Worm (Caenorhabditis elegans) whole organism, L2 larva: ENCODE data around the gene vnut-1.
A peak's percentile ranks its signal among the peaks of the same experiment; 100 is the strongest.

Experiments
- F13H6.1 ChIP-seq: sonication (generic microtip); optimal IDR thresholded peaks from 2 replicates; lab custom pipeline; 2016; ENCODE audit warnings: missing genetic modification characterization, missing compliant biosample characterization
- Y55F3AM.14 ChIP-seq: fragments of 200-800 bp; sonication (Bioruptor generic); optimal IDR thresholded peaks from 2 replicates; lab custom pipeline; 2018; ENCODE audit warnings: mild to moderate bottlenecking, missing genetic modification characterization, missing compliant biosample characterization
- ZK546.5 ChIP-seq: sonication (generic microtip); optimal IDR thresholded peaks from 2 replicates; lab custom pipeline; 2017; ENCODE audit warnings: missing biosample characterization, missing genetic modification characterization
- alr-1 ChIP-seq: fragments of 150-350 bp; optimal IDR thresholded peaks from 2 replicates; lab custom pipeline; 2014; ENCODE audit warnings: missing biosample characterization, missing genetic modification characterization
- aly-2 ChIP-seq: fragments of 150-350 bp; optimal IDR thresholded peaks from 2 replicates; lab custom pipeline; 2014; ENCODE audit warnings: missing biosample characterization, missing genetic modification characterization
- blmp-1 ChIP-seq: sonication (generic microtip); optimal IDR thresholded peaks from 2 replicates; lab custom pipeline; 2017; ENCODE audit warnings: missing genetic modification characterization, mild to moderate bottlenecking, missing compliant biosample characterization, antibody characterized with exemption, moderate library complexity; ENCODE audit not compliant: insufficient read depth
- ceh-82 ChIP-seq: fragments of 150-350 bp; optimal IDR thresholded peaks from 2 replicates; lab custom pipeline; 2014; ENCODE audit warnings: missing biosample characterization, missing genetic modification characterization
- crh-2 ChIP-seq: sonication (generic microtip); optimal IDR thresholded peaks from 2 replicates; lab custom pipeline; 2017; ENCODE audit warnings: missing biosample characterization, missing genetic modification characterization
- dmd-4 ChIP-seq: sonication (generic microtip); optimal IDR thresholded peaks from 2 replicates; lab custom pipeline; 2017; ENCODE audit warnings: missing biosample characterization, missing genetic modification characterization
- elt-3 ChIP-seq: sonication (generic microtip); optimal IDR thresholded peaks from 2 replicates; lab custom pipeline; 2017; ENCODE audit warnings: missing biosample characterization, missing genetic modification characterization
- fos-1 ChIP-seq: fragments of 150-350 bp; optimal IDR thresholded peaks from 2 replicates; lab custom pipeline; 2014; ENCODE audit warnings: missing biosample characterization, missing genetic modification characterization
- lin-11 ChIP-seq: fragments of 150-350 bp; sonication (generic microtip); optimal IDR thresholded peaks from 2 replicates; lab custom pipeline; 2014; ENCODE audit warnings: missing biosample characterization, missing genetic modification characterization, inconsistent platforms, mixed read lengths
- lsy-2 ChIP-seq, 2 experiments: fragments of 150-350 bp in 1 of 2; sonication (generic microtip) in 1 of 2; optimal IDR thresholded peaks; 2 replicates each; lab custom pipeline; 2014 to 2017; ENCODE audit warnings: missing biosample characterization in 2 of 2, missing genetic modification characterization in 2 of 2
- mab-5 ChIP-seq: fragments of 150-350 bp; optimal IDR thresholded peaks from 2 replicates; lab custom pipeline; 2014; ENCODE audit warnings: missing biosample characterization, missing genetic modification characterization
- nhr-10 ChIP-seq: sonication (generic microtip); optimal IDR thresholded peaks from 2 replicates; lab custom pipeline; 2017; ENCODE audit warnings: missing biosample characterization, missing genetic modification characterization
- nhr-11 ChIP-seq: fragments of 150-350 bp; optimal IDR thresholded peaks from 2 replicates; lab custom pipeline; 2014; ENCODE audit warnings: missing biosample characterization, missing genetic modification characterization
- nhr-12 ChIP-seq: fragments of 150-350 bp; optimal IDR thresholded peaks from 2 replicates; lab custom pipeline; 2014; ENCODE audit warnings: missing biosample characterization, missing genetic modification characterization
- nhr-129 ChIP-seq: fragments of 150-350 bp; optimal IDR thresholded peaks from 2 replicates; lab custom pipeline; 2014; ENCODE audit warnings: missing biosample characterization, missing genetic modification characterization
- nhr-21 ChIP-seq: fragments of 150-350 bp; optimal IDR thresholded peaks from 2 replicates; lab custom pipeline; 2014; ENCODE audit warnings: missing biosample characterization, missing genetic modification characterization
- nhr-23 ChIP-seq: fragments of 150-350 bp; optimal IDR thresholded peaks from 2 replicates; lab custom pipeline; 2014; ENCODE audit warnings: missing biosample characterization, missing genetic modification reagents, missing genetic modification characterization
- nhr-237 ChIP-seq: fragments of 150-350 bp; optimal IDR thresholded peaks from 2 replicates; lab custom pipeline; 2014; ENCODE audit warnings: missing biosample characterization, missing genetic modification characterization
- nhr-25 ChIP-seq: fragments of 150-350 bp; sonication (generic microtip); optimal IDR thresholded peaks from 3 replicates; lab custom pipeline; 2014; ENCODE audit warnings: missing biosample characterization, missing genetic modification characterization
- nhr-6 ChIP-seq: fragments of 150-350 bp; optimal IDR thresholded peaks from 2 replicates; lab custom pipeline; 2014; ENCODE audit warnings: missing biosample characterization, missing genetic modification characterization
- nhr-77 ChIP-seq: fragments of 150-350 bp; optimal IDR thresholded peaks from 2 replicates; lab custom pipeline; 2014; ENCODE audit warnings: missing biosample characterization, missing genetic modification characterization
- peb-1 ChIP-seq: fragments of 150-350 bp; optimal IDR thresholded peaks from 2 replicates; lab custom pipeline; 2014; ENCODE audit warnings: missing biosample characterization, missing genetic modification characterization
- sem-4 ChIP-seq: fragments of 150-350 bp; optimal IDR thresholded peaks from 2 replicates; lab custom pipeline; 2014; ENCODE audit warnings: missing biosample characterization, missing genetic modification reagents, missing genetic modification characterization
- skn-1 ChIP-seq: sonication (generic microtip); optimal IDR thresholded peaks from 2 replicates; lab custom pipeline; 2017; ENCODE audit warnings: missing biosample characterization, missing genetic modification characterization
- sma-3 ChIP-seq: sonication (generic microtip); optimal IDR thresholded peaks from 2 replicates; lab custom pipeline; 2016; ENCODE audit warnings: missing genetic modification reagents, missing genetic modification characterization, missing compliant biosample characterization
- sma-9 ChIP-seq, 2 experiments: fragments of 150-350 bp in 1 of 2; sonication (generic microtip) in 1 of 2; optimal IDR thresholded peaks; 2 replicates each; lab custom pipeline; 2014 to 2016; ENCODE audit warnings: missing genetic modification characterization in 2 of 2, mild to moderate bottlenecking in 1 of 2, missing biosample characterization in 1 of 2, missing compliant biosample characterization in 1 of 2, missing genetic modification reagents in 1 of 2, moderate library complexity in 1 of 2
- snpc-4 ChIP-seq: fragments of 150-350 bp; optimal IDR thresholded peaks from 2 replicates; lab custom pipeline; 2014; ENCODE audit warnings: missing biosample characterization, missing genetic modification characterization
- unc-39 ChIP-seq: fragments of 150-350 bp; optimal IDR thresholded peaks from 2 replicates; lab custom pipeline; 2014; ENCODE audit warnings: missing biosample characterization, missing genetic modification characterization
- zag-1 ChIP-seq: fragments of 150-350 bp; optimal IDR thresholded peaks from 2 replicates; lab custom pipeline; 2014; ENCODE audit warnings: missing biosample characterization, missing genetic modification characterization
- ztf-1 ChIP-seq: fragments of 200-800 bp; sonication (Bioruptor generic); conservative IDR thresholded peaks from 2 replicates; pipeline ENCODE4 v1.3.6; 2022; ENCODE audit warnings: missing genetic modification characterization, missing compliant biosample characterization
- ztf-11 ChIP-seq: sonication (generic microtip); optimal IDR thresholded peaks from 2 replicates; lab custom pipeline; 2017; ENCODE audit warnings: missing biosample characterization, missing genetic modification characterization
- ztf-4 ChIP-seq: fragments of 150-350 bp; optimal IDR thresholded peaks from 2 replicates; lab custom pipeline; 2014; ENCODE audit warnings: missing biosample characterization, missing genetic modification characterization

Gene vnut-1

DNA sequence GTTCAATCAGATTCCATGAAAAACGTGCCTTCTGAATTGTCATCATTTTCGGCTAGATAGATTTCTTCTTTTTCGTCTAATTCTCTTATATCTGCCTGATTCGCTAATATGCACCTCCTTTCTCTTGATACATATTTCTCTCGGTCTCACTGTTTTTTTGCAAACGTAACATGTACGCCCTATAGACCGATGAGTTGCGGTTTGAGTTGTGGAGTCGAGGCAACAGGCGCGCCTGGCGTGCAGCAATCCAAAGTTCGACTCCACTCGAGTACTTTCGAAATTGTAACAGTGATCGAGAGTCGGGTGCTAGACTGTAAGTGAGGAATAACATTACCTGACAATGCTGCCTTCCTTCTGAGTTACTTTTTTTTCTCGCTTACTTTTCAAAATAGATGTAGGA lies 7.2 kb downstream of the vnut-1 start (continued):
- TF ChIP-seq nhr-77, result peak; percentile 84

DNA sequence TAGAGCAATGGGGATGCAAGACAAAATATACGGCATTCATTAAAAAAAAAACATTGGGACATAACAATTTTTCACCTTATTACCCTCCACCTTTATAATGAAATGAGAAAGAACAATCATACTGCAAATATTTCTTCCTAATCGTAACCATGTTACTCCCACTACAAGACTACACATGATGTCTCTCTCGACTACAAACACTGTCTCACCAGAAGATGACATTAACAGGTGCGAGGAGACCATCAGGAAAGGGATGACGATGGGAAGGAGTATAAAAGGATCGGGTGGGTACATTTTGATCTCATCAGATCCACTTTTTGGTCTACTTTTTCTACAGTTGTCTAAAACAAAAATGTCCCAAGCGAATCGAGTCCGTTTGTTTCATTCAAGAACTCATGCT lies 8.2 kb downstream of the vnut-1 start, which contains the start of gene dhs-8:
Gene dhs-8, plus strand, starts transcription at position 179 of the 400 bp plus-strand sequence.
- TF ChIP-seq ztf-1 (no peak), ZK546.5 (tag; lab: Kevin White, UChicago) (no peak), nhr-237 (no peak), nhr-129 (tag; lab: Kevin White, UChicago) (peak; percentile 29), sma-3 (GFP tag; lab: Kevin White, UChicago) (no peak), sma-9 (GFP tag; optimal IDR thresholded peaks at IDR 0.05; lab: Kevin White, UChicago) (peak; percentile 57), sma-9 (tag; optimal IDR thresholded peaks at IDR 0.05; lab: Kevin White, UChicago) (no peak), elt-3 (tag; lab: Kevin White, UChicago) (no peak)

DNA sequence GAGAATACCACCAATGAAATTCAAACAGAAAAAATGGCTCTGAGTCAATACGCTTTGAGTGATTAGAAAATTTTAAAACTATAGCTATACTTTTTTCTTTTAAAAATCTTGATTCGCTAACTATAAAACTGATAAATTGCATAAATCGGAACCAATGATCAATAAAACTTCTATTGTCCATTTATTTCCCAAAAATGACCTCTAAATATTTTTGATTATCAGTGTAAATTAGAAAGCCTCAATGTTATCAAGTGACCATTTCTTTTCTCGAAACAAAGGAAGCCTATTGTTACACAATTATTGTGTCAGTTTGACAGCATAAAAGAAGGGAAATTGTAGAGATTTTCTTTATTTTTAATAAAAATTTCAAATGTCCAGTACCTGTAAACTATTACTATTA lies 10.5 kb downstream of the vnut-1 start, which contains the start of gene K10H10.4:
Gene K10H10.4, plus strand, starts transcription at position 301 of the 400 bp plus-strand sequence.
- TF ChIP-seq ZK546.5 (tag; lab: Kevin White, UChicago) (no peak), alr-1 (tag; lab: Kevin White, UChicago) (no peak), dmd-4 (tag; lab: Kevin White, UChicago) (no peak), nhr-129 (tag; lab: Kevin White, UChicago) (no peak), lin-11 (tag; lab: Kevin White, UChicago) (no peak), ceh-82 (tag; lab: Kevin White, UChicago) (no peak), skn-1 (tag; lab: Kevin White, UChicago) (no peak), snpc-4 (tag; lab: Kevin White, UChicago) (no peak), crh-2 (tag; lab: Kevin White, UChicago) (no peak), elt-3 (tag; lab: Kevin White, UChicago) (no peak), sma-9 (GFP tag; optimal IDR thresholded peaks at IDR 0.05; lab: Kevin White, UChicago) (no peak), sma-9 (tag; optimal IDR thresholded peaks at IDR 0.05; lab: Kevin White, UChicago) (no peak), nhr-11 (no peak), blmp-1 (tag; lab: Kevin White, UChicago) (no peak), ztf-4 (tag; lab: Kevin White, UChicago) (no peak), aly-2 (no peak), F13H6.1 (no peak), fos-1 (no peak), nhr-25 (tag; lab: Kevin White, UChicago) (no peak), Y55F3AM.14 (GFP tag; lab: Kevin White, UChicago) (no peak), lsy-2 (tag; optimal IDR thresholded peaks at IDR 0.05; lab: Kevin White, UChicago) (no peak)
- TF ChIP-seq, all 48 proteins: peak for 0

DNA sequence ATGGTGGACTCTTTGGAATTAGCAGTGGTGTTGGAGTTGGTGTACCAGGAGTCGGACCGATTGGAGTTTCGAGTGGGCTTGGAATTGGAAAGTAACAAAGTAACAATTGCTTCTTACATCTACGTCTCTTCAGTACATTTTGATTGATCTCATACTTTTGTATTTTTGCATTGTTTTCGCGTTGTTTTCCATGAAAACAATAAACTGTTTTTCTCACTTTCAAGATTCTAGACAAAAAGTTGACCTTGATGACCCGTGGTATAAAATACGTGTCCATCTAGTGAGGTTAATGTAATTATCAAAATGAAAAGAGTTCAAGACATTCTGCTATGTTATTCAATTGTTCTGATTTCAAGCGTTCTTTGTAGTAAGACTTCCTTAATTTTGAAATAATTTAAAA lies 11.8 kb downstream of the vnut-1 start, which contains the start of gene K10H10.5:
Gene K10H10.5, plus strand, starts transcription at position 301 of the 400 bp plus-strand sequence.
- TF ChIP-seq sem-4 (tag; lab: Kevin White, UChicago) (no peak), nhr-23 (tag; lab: Kevin White, UChicago) (no peak), ztf-11 (tag; lab: Kevin White, UChicago) (no peak), nhr-25 (tag; lab: Kevin White, UChicago) (no peak), nhr-10 (no peak), unc-39 (tag; lab: Kevin White, UChicago) (no peak), peb-1 (tag; lab: Kevin White, UChicago) (no peak), blmp-1 (tag; lab: Kevin White, UChicago) (no peak), nhr-21 (no peak), zag-1 (tag; lab: Kevin White, UChicago) (no peak), F13H6.1 (no peak), mab-5 (tag; lab: Kevin White, UChicago) (no peak), nhr-237 (no peak), nhr-12 (no peak)

DNA sequence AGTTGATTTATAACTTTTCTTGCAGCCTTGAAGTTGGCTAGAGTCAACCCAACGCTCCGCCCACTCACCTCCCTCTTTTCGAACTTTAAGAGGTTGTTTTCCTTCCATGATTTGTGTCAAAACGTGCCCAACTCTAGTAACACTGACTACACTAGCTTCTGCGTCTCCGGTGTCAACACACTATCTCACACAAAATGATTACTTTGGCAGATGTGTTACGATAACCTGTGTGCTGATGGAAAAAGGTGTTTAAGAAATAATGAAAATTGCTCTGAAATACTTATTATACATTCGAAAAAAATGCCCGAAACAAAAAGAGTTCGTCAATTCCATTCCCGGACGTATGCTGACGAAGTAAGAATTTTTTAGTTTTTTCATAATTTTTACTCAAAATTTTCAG lies 13.4 kb downstream of the vnut-1 start, which contains the start of gene K10H10.6:
Gene K10H10.6, plus strand, starts transcription at position 301 of the 400 bp plus-strand sequence.
- TF ChIP-seq aly-2 (no peak), dmd-4 (tag; lab: Kevin White, UChicago) (no peak), skn-1 (tag; lab: Kevin White, UChicago) (no peak), nhr-6 (tag; lab: Kevin White, UChicago) (no peak), mab-5 (tag; lab: Kevin White, UChicago) (no peak), ztf-1 (no peak), snpc-4 (tag; lab: Kevin White, UChicago) (no peak), nhr-237 (no peak), nhr-12 (no peak)
